Worm (Caenorhabditis elegans): Measurements from ENCODE around the gene srh-122.

DNA sequence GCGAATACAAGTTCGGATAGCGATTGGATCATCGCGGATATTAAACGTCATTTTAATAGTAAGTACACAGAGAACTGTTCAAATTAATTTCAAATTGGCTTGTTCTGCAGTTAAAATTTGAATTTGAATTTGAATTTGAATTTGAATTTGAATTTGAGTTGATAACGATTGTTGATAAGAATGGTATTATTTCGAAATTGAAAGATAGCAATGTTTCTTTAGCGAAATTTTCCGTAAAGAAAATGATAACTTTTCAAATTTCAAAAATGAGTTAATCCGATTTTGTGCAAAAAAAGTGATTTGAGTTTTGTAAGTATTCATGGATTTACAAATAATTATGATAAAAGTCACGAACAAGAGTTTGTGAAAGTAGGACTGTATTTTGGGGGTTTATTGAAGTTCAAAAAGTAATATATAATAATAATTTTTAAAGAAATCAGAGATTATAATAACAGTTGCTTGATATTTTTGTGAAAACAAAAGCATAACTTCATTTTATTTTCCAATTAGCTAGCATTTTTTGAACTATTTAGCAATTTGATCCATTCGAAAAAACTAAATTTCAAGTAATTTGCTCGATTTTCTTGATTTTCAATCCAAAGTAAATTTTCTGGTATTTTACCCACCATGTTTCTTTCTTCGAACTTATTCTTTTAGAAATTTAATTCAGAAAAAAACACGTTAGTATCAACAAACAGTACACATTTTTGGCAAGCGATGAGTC is 47.7 kb upstream of the srh-122 start, which contains the start of gene Y36E3A.2:
- no peak for TF ChIP-seq madf-9 (GFP tag; conservative IDR thresholded peaks at IDR 0.05)
- TF ChIP-seq nhr-10 (tag; optimal IDR thresholded peaks at IDR 0.05) = no peak

Measured in whole organism, L4 larva.